Fruit fly (Drosophila melanogaster): Measurements from ENCODE around the gene CG7384.
A peak's percentile ranks its signal among the peaks of the same experiment; 100 is the strongest.

The CG7384 gene

dm6 chr2L:10466865-10467270 is 43.4 kb downstream of the CG7384 start (continued):
- TF ChIP-seq CG6272 (GFP tag; IDR thresholded peaks at IDR 0.05), result no peak
- peak; percentile 82 for TF ChIP-seq CG11504 (tag; optimal IDR thresholded peaks at IDR 0.05)
- TF ChIP-seq TFAM (GFP tag; optimal IDR thresholded peaks at IDR 0.05), result peak; percentile 36
- TF ChIP-seq CG6654 (GFP tag; optimal IDR thresholded peaks at IDR 0.05), result peak; percentile 32
- TF ChIP-seq CG42726 (GFP tag; IDR thresholded peaks at IDR 0.05; ENCODE audit: partially characterized antibody), result no peak
- no peak for TF ChIP-seq vfl (GFP tag; optimal IDR thresholded peaks at IDR 0.05)
- peak; percentile 76 for TF ChIP-seq CG4424 (GFP tag; optimal IDR thresholded peaks at IDR 0.05)
- TF ChIP-seq CG1233 (GFP tag; optimal IDR thresholded peaks at IDR 0.05), result peak; percentile 36
- TF ChIP-seq pita (GFP tag; optimal IDR thresholded peaks at IDR 0.05), result no peak
- no peak for TF ChIP-seq chinmo (GFP tag; IDR thresholded peaks at IDR 0.05; ENCODE audit: partially characterized antibody)
- no peak for TF ChIP-seq unc-4 (GFP tag; IDR thresholded peaks at IDR 0.05; ENCODE audit: partially characterized antibody)
- TF ChIP-seq gem (tag; optimal IDR thresholded peaks at IDR 0.05), result peak; percentile 73
- TF ChIP-seq btn (GFP tag; optimal IDR thresholded peaks at IDR 0.05), result peak; percentile 44
- no peak for TF ChIP-seq rib (GFP tag; IDR thresholded peaks at IDR 0.05)
- peak; percentile 31; the same call in 1 of the 2 replicates for TF ChIP-seq sim (GFP tag; IDR thresholded peaks at IDR 0.05)
- peak; percentile 48 for TF ChIP-seq lab (GFP tag; optimal IDR thresholded peaks at IDR 0.05)
- TF ChIP-seq CG15696 (tag; optimal IDR thresholded peaks at IDR 0.05), result peak; percentile 19
- TF ChIP-seq nerfin-1 (tag; optimal IDR thresholded peaks at IDR 0.05), result peak; percentile 50
- peak; percentile 46 for TF ChIP-seq CG18476 (GFP tag; optimal IDR thresholded peaks at IDR 0.05)
- peak; percentile 4; the same call in 1 of the 2 replicates for TF ChIP-seq al (GFP tag; IDR thresholded peaks at IDR 0.05)
- peak; percentile 49 for TF ChIP-seq CG18619 (GFP tag; optimal IDR thresholded peaks at IDR 0.05)
- TF ChIP-seq tap (tag; optimal IDR thresholded peaks at IDR 0.05), result peak; percentile 46
- no peak for TF ChIP-seq CG15073 (GFP tag; optimal IDR thresholded peaks at IDR 0.05)
- TF ChIP-seq CG4730 (GFP tag; IDR thresholded peaks at IDR 0.05), result no peak
- peak; percentile 37 to 59 for TF ChIP-seq chif (GFP tag; optimal IDR thresholded peaks at IDR 0.05)
- TF ChIP-seq CG4328 (GFP tag; optimal IDR thresholded peaks at IDR 0.05), result no peak
- TF ChIP-seq kni (GFP tag; optimal IDR thresholded peaks at IDR 0.05), result no peak
- 0 out of 3 replicates have a peak, but pooled peaks have one; percentile 46 for TF ChIP-seq jigr1 (GFP tag; IDR thresholded peaks at IDR 0.05)
- peak; percentile 35 for TF ChIP-seq lilli (GFP tag; optimal IDR thresholded peaks at IDR 0.05)
- TF ChIP-seq caup (GFP tag; optimal IDR thresholded peaks at IDR 0.05; ENCODE audit: severe bottlenecking), result no peak
- TF ChIP-seq CG10654 (GFP tag; optimal IDR thresholded peaks at IDR 0.05), result peak; percentile 49
- TF ChIP-seq pfk (GFP tag; optimal IDR thresholded peaks at IDR 0.05), result no peak
- TF ChIP-seq otp (GFP tag; IDR thresholded peaks at IDR 0.05), result no peak
- no peak for TF ChIP-seq mld (GFP tag; IDR thresholded peaks at IDR 0.05; ENCODE audit: partially characterized antibody)
- no peak for TF ChIP-seq Hr39 (optimal IDR thresholded peaks at IDR 0.05)
- no peak for TF ChIP-seq Scr (GFP tag; IDR thresholded peaks at IDR 0.05; ENCODE audit: partially characterized antibody)

dm6 chr2L:10458979-10459378 is 51.3 kb downstream of the CG7384 start:
- TF ChIP-seq Dip3 (GFP tag; optimal IDR thresholded peaks at IDR 0.05) (no peak), gem (tag; optimal IDR thresholded peaks at IDR 0.05) (no peak), CG10979 (tag; optimal IDR thresholded peaks at IDR 0.05) (peak; percentile 56), D (optimal IDR thresholded peaks at IDR 0.05) (no peak), D (GFP tag; optimal IDR thresholded peaks at IDR 0.05) (no peak), Atf-2 (GFP tag; optimal IDR thresholded peaks at IDR 0.05) (no peak), Asciz (GFP tag; optimal IDR thresholded peaks at IDR 0.05) (no peak), caup (GFP tag; optimal IDR thresholded peaks at IDR 0.05; ENCODE audit: severe bottlenecking) (no peak), CG4328 (GFP tag; optimal IDR thresholded peaks at IDR 0.05) (no peak), CG6791 (GFP tag; IDR thresholded peaks at IDR 0.05; ENCODE audit: partially characterized antibody) (no peak), CG14965 (GFP tag; optimal IDR thresholded peaks at IDR 0.05; ENCODE audit: borderline replicate concordance) (peak; percentile 88), pb (GFP tag; optimal IDR thresholded peaks at IDR 0.05) (no peak), CTCF (GFP tag; optimal IDR thresholded peaks at IDR 0.05) (peak; percentile 80), CG31365 (tag; optimal IDR thresholded peaks at IDR 0.05) (no peak), croc (GFP tag; conservative IDR thresholded peaks at IDR 0.05) (no peak), chif (GFP tag; optimal IDR thresholded peaks at IDR 0.05) (no peak), CG31224 (GFP tag; IDR thresholded peaks at IDR 0.05) (no peak)
